Fruit fly (Drosophila melanogaster) whole organism, embryonic: ENCODE measurements around the gene Mic26-27.

ENCODE experiments used
- B-H1 ChIP-seq: fragments of 200-800 bp; sonication (Bioruptor generic); IDR thresholded peaks from 3 replicates; pipeline ENCODE4 v1.3.6; 2022; ENCODE audit warnings: missing biosample characterization, missing genetic modification characterization
- CG11093 ChIP-seq: fragments of 200-800 bp; sonication (Bioruptor generic); IDR thresholded peaks from 3 replicates; pipeline ENCODE4 v1.3.6; 2022; ENCODE audit warnings: missing biosample characterization, missing genetic modification characterization
- CG12104 ChIP-seq: fragments of 200-800 bp; sonication (Bioruptor generic); optimal IDR thresholded peaks from 3 replicates; lab custom pipeline; 2016; ENCODE audit warnings: missing biosample characterization, missing genetic modification characterization
- CG12769 ChIP-seq: fragments of 200-800 bp; sonication (Bioruptor generic); optimal IDR thresholded peaks from 2 replicates; lab custom pipeline; 2019; ENCODE audit warnings: missing biosample characterization, mild to moderate bottlenecking, missing genetic modification characterization, moderate library complexity
- CG1529 ChIP-seq: fragments of 200-800 bp; sonication (Bioruptor generic); optimal IDR thresholded peaks from 3 replicates; lab custom pipeline; 2018; ENCODE audit warnings: missing biosample characterization, missing genetic modification characterization
- CG15696 ChIP-seq: fragments of 200-800 bp; sonication (Bioruptor generic); optimal IDR thresholded peaks from 2 replicates; lab custom pipeline; 2019; ENCODE audit warnings: missing biosample characterization, mild to moderate bottlenecking, missing genetic modification characterization, moderate library complexity
- CG16813 ChIP-seq: fragments of 200-800 bp; sonication (Bioruptor generic); IDR thresholded peaks from 3 replicates; pipeline ENCODE4 v1.3.6; 2022; ENCODE audit warnings: missing biosample characterization, missing genetic modification characterization; ENCODE audit not compliant: partially characterized antibody
- CG2678 ChIP-seq: fragments of 200-800 bp; sonication (Bioruptor generic); optimal IDR thresholded peaks from 3 replicates; lab custom pipeline; 2019; ENCODE audit warnings: missing biosample characterization, mild to moderate bottlenecking, missing genetic modification characterization, moderate library complexity
- CG2712 ChIP-seq: fragments of 200-800 bp; optimal IDR thresholded peaks from 3 replicates; lab custom pipeline; 2019; ENCODE audit warnings: missing biosample characterization, mild to moderate bottlenecking, missing genetic modification characterization, moderate library complexity
- CG30403 ChIP-seq: fragments of 200-800 bp; sonication (Bioruptor generic); optimal IDR thresholded peaks from 3 replicates; lab custom pipeline; 2016; ENCODE audit warnings: missing biosample characterization, missing genetic modification characterization
- CG33213 ChIP-seq: fragments of 200-800 bp; sonication (Bioruptor generic); optimal IDR thresholded peaks from 3 replicates; lab custom pipeline; 2016; ENCODE audit warnings: missing biosample characterization, missing genetic modification characterization
- CG33557 ChIP-seq: fragments of 200-800 bp; sonication (Bioruptor generic); optimal IDR thresholded peaks from 2 replicates; lab custom pipeline; 2019; ENCODE audit warnings: missing biosample characterization, mild to moderate bottlenecking, missing genetic modification characterization, moderate library complexity
- CG43689 ChIP-seq: fragments of 200-800 bp; sonication (Bioruptor generic); IDR thresholded peaks from 2 replicates; pipeline ENCODE4 v1.3.6; 2022; ENCODE audit warnings: missing biosample characterization, missing genetic modification characterization
- CG5180 ChIP-seq: fragments of 200-800 bp; sonication (Bioruptor generic); optimal IDR thresholded peaks from 3 replicates; lab custom pipeline; 2017; ENCODE audit warnings: missing biosample characterization, missing genetic modification characterization, mild to moderate bottlenecking, moderate library complexity, missing genetic modification reagents
- CG5245 ChIP-seq: fragments of 200-800 bp; sonication (Bioruptor generic); optimal IDR thresholded peaks from 3 replicates; lab custom pipeline; 2016; ENCODE audit warnings: missing biosample characterization, missing genetic modification characterization
- CG8478 ChIP-seq: fragments of >200 bp; optimal IDR thresholded peaks from 2 replicates; lab custom pipeline; 2018
- D ChIP-seq, 2 experiments: fragments of 200-800 bp in 1 of 2; fragments of >200 bp in 1 of 2; sonication (Bioruptor generic) in 1 of 2; optimal IDR thresholded peaks; 2 replicates in 1 of 2; 3 replicates in 1 of 2; lab custom pipeline; 2017; ENCODE audit warnings: mild to moderate bottlenecking in 1 of 2, missing biosample characterization in 1 of 2, missing genetic modification characterization in 1 of 2, missing genetic modification reagents in 1 of 2
- D19A ChIP-seq: fragments of 200-800 bp; optimal IDR thresholded peaks from 3 replicates; lab custom pipeline; 2019; ENCODE audit warnings: missing biosample characterization, mild to moderate bottlenecking, missing genetic modification characterization, moderate library complexity
- Dbx ChIP-seq: fragments of 200-800 bp; sonication (Bioruptor generic); IDR thresholded peaks from 3 replicates; pipeline ENCODE4 v1.3.6; 2022; ENCODE audit warnings: missing biosample characterization, missing genetic modification characterization
- Dfd ChIP-seq, 2 experiments: fragments of >200 bp; optimal IDR thresholded peaks; 2 replicates each; lab custom pipeline; 2017; ENCODE audit warnings: missing biosample characterization in 2 of 2, missing genetic modification characterization in 2 of 2
- Hr78 ChIP-seq, 2 experiments: fragments of 200-800 bp in 1 of 2; fragments of >200 bp in 1 of 2; sonication (Bioruptor generic) in 1 of 2; optimal IDR thresholded peaks; 2 replicates each; lab custom pipeline; 2017 to 2019; ENCODE audit warnings: missing biosample characterization in 2 of 2, missing genetic modification characterization in 2 of 2, mild to moderate bottlenecking in 1 of 2, moderate library complexity in 1 of 2
- Sry-β ChIP-seq: fragments of 200-800 bp; sonication (Bioruptor generic); optimal IDR thresholded peaks from 2 replicates; lab custom pipeline; 2018; ENCODE audit warnings: missing biosample characterization, mild to moderate bottlenecking, missing genetic modification characterization, moderate library complexity
- Sry-δ ChIP-seq: fragments of 200-800 bp; sonication (Bioruptor generic); optimal IDR thresholded peaks from 2 replicates; lab custom pipeline; 2016; ENCODE audit warnings: missing biosample characterization, missing genetic modification characterization
- Stat92E ChIP-seq, 3 experiments: fragments of >200 bp in 2 of 3; fragments of 200-800 bp in 1 of 3; sonication (Bioruptor generic) in 1 of 3; optimal IDR thresholded peaks; 2 replicates each; lab custom pipeline; 2017 to 2019; ENCODE audit warnings: missing biosample characterization in 3 of 3, missing genetic modification characterization in 3 of 3, mild to moderate bottlenecking in 1 of 3, moderate library complexity in 1 of 3
- ara ChIP-seq: fragments of 200-800 bp; sonication (Bioruptor generic); IDR thresholded peaks from 2 replicates; pipeline ENCODE4 v1.3.6; 2022; ENCODE audit warnings: missing biosample characterization, missing genetic modification characterization
- ase ChIP-seq: fragments of 200-800 bp; sonication (Bioruptor generic); IDR thresholded peaks from 3 replicates; pipeline ENCODE4 v1.3.6; 2022; ENCODE audit warnings: missing biosample characterization, missing genetic modification characterization
- ash1 ChIP-seq: fragments of 200-800 bp; sonication (Bioruptor generic); optimal IDR thresholded peaks from 2 replicates; lab custom pipeline; 2018; ENCODE audit warnings: missing biosample characterization, mild to moderate bottlenecking, missing genetic modification characterization
- cas ChIP-seq: fragments of 200-800 bp; sonication (Bioruptor generic); IDR thresholded peaks from 2 replicates; pipeline ENCODE4 v1.3.6; 2022; ENCODE audit warnings: missing biosample characterization, missing genetic modification characterization
- cato ChIP-seq: fragments of 200-800 bp; sonication (Bioruptor generic); optimal IDR thresholded peaks from 2 replicates; lab custom pipeline; 2016; ENCODE audit warnings: missing biosample characterization, missing genetic modification characterization, borderline replicate concordance
- chm ChIP-seq: fragments of 200-800 bp; sonication (Bioruptor generic); IDR thresholded peaks from 2 replicates; pipeline ENCODE4 v1.3.6; 2022; ENCODE audit warnings: missing biosample characterization, missing genetic modification characterization
- ci ChIP-seq: fragments of 200-800 bp; sonication (Bioruptor generic); IDR thresholded peaks from 3 replicates; pipeline ENCODE4 v1.3.6; 2022; ENCODE audit warnings: missing biosample characterization, missing genetic modification characterization
- emc ChIP-seq: fragments of 200-800 bp; sonication (Bioruptor generic); optimal IDR thresholded peaks from 2 replicates; lab custom pipeline; 2016; ENCODE audit warnings: missing biosample characterization, missing genetic modification characterization
- ewg ChIP-seq: fragments of 200-800 bp; sonication (Bioruptor generic); optimal IDR thresholded peaks from 3 replicates; lab custom pipeline; 2017; ENCODE audit warnings: mild to moderate bottlenecking, missing biosample characterization, missing genetic modification reagents, missing genetic modification characterization
- fu2 ChIP-seq: fragments of 200-800 bp; sonication (Bioruptor generic); optimal IDR thresholded peaks from 2 replicates; lab custom pipeline; 2016; ENCODE audit warnings: missing biosample characterization, missing genetic modification characterization
- odd ChIP-seq: fragments of 200-800 bp; sonication (Bioruptor generic); optimal IDR thresholded peaks from 2 replicates; lab custom pipeline; 2017; ENCODE audit warnings: missing biosample characterization, mild to moderate bottlenecking, missing genetic modification characterization
- org-1 ChIP-seq: fragments of 200-800 bp; sonication (Bioruptor generic); optimal IDR thresholded peaks from 2 replicates; lab custom pipeline; 2017; ENCODE audit warnings: missing biosample characterization, missing genetic modification characterization
- pros ChIP-seq: fragments of 200-800 bp; sonication (Bioruptor generic); optimal IDR thresholded peaks from 3 replicates; lab custom pipeline; 2019; ENCODE audit warnings: missing biosample characterization, mild to moderate bottlenecking, missing genetic modification characterization, moderate library complexity
- sisA ChIP-seq: fragments of 200-800 bp; sonication (Bioruptor generic); IDR thresholded peaks from 2 replicates; pipeline ENCODE4 v1.3.6; 2022; ENCODE audit warnings: missing biosample characterization, missing genetic modification characterization
- slou ChIP-seq: fragments of 200-800 bp; sonication (Bioruptor generic); optimal IDR thresholded peaks from 3 replicates; lab custom pipeline; 2016; ENCODE audit warnings: missing biosample characterization, missing genetic modification characterization
- sqz ChIP-seq: fragments of 200-800 bp; sonication (Bioruptor generic); optimal IDR thresholded peaks from 3 replicates; lab custom pipeline; 2018; ENCODE audit warnings: missing biosample characterization, mild to moderate bottlenecking, missing genetic modification characterization
- trem ChIP-seq: fragments of 200-800 bp; optimal IDR thresholded peaks from 3 replicates; lab custom pipeline; 2019; ENCODE audit warnings: missing biosample characterization, mild to moderate bottlenecking, missing genetic modification characterization, moderate library complexity
- trh ChIP-seq: fragments of 200-800 bp; sonication (Bioruptor generic); optimal IDR thresholded peaks from 2 replicates; lab custom pipeline; 2016; ENCODE audit warnings: missing biosample characterization, missing genetic modification characterization
- zfh1 ChIP-seq: fragments of 200-800 bp; sonication (Bioruptor generic); IDR thresholded peaks from 3 replicates; pipeline ENCODE4 v1.3.6; 2022; ENCODE audit warnings: missing biosample characterization, missing genetic modification characterization

Mic26-27 gene

DNA sequence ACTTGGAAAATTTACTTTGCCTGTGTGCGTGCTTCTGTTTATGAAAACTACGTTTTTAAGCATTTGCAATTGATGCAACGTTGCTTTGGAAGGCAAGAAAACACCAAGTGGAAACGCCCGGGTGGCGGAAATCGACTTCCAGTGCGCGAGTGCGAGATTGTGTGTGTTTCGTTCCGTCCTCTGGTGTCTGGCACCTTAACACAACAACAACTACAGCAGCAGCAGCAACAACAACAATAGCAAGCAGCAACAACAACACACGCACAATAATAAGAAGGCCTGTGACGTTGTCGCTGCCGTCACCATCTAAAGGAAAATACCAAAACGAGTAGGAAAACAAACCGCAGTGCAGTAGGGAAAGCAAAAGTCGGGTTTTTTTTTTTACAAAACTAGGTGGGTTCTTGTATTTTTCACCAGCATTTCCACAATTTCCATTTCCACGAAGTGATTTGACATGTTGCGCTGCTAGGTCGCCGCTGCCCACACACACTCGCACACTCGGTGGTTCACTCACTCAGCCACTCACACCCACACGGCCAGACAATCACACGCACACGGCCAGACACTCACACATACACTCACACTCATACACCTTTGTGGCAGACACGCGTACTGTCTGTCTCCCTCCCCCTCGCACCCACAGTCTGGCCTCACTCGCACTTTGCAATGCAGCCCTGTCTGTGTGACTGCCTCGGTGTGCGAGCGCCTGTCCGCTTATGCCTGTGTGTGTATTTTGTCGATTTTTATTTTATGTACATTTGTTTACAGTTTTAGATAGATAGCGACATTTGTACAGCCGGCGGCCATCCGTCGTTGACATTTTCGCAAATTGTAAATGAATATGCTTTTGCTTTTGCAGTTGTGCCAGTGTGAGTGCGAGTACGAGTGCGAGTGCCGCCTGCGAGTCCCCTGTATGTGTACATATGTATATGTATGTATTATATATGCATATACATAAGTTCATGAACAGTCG, 47.1 kb downstream of the Mic26-27 start (continued):
- TF ChIP-seq D19A (tag; lab: Kevin White, UChicago) (peak; percentile 26), ash1 (peak; percentile 74), sqz (no peak), ase (GFP tag; lab: Robert Waterston, UW) (no peak), Sry-δ (GFP tag; lab: Kevin White, UChicago) (no peak), slou (GFP tag; lab: Kevin White, UChicago) (no peak), CG11093 (no peak), chm (GFP tag; lab: Robert Waterston, UW) (peak; percentile 64; the same call in 1 of the 2 replicates), Sry-β (GFP tag; lab: Kevin White, UChicago) (no peak), sisA (no peak), CG43689 (GFP tag; lab: Robert Waterston, UW) (no peak), D (optimal IDR thresholded peaks at IDR 0.05; lab: Kevin White, UChicago) (peak; percentile 78), D (GFP tag; optimal IDR thresholded peaks at IDR 0.05; lab: Kevin White, UChicago) (peak; percentile 7), CG16813 (GFP tag; lab: Robert Waterston, UW) (no peak), zfh1 (GFP tag; lab: Robert Waterston, UW) (0 out of 3 replicates have a peak, but pooled peaks have one; percentile 46), emc (GFP tag; lab: Kevin White, UChicago) (no peak), cato (GFP tag; lab: Kevin White, UChicago) (no peak), Dbx (GFP tag; lab: Robert Waterston, UW) (peak; percentile 36; the same call in 1 of the 3 replicates), Hr78 (GFP tag; optimal IDR thresholded peaks at IDR 0.05; lab: Kevin White, UChicago) (peak; percentile 69 to 91), CG1529 (peak; percentile 1), CG33213 (no peak), CG5245 (GFP tag; lab: Kevin White, UChicago) (no peak), odd (GFP tag; lab: Kevin White, UChicago) (no peak), CG2678 (tag; lab: Kevin White, UChicago) (no peak), CG5180 (GFP tag; lab: Kevin White, UChicago) (peak; percentile 8), fu2 (GFP tag; lab: Kevin White, UChicago) (no peak), trh (GFP tag; lab: Kevin White, UChicago) (no peak), Stat92E (GFP tag; optimal IDR thresholded peaks at IDR 0.05; lab: Kevin White, UChicago) (peak in 2 of 3 experiments; percentile 32 to 94), trem (peak; percentile 34), CG2712 (tag; lab: Kevin White, UChicago) (peak; percentile 20), B-H1 (GFP tag; lab: Robert Waterston, UW) (no peak), pros (GFP tag; lab: Kevin White, UChicago) (peak; percentile 64), CG33557 (GFP tag; lab: Kevin White, UChicago) (peak; percentile 24), CG30403 (GFP tag; lab: Kevin White, UChicago) (no peak), CG12104 (GFP tag; lab: Kevin White, UChicago) (no peak), org-1 (GFP tag; lab: Kevin White, UChicago) (no peak), CG8478 (lab: Kevin White, UChicago) (peak; percentile 100), CG12769 (no peak), CG15696 (tag; lab: Kevin White, UChicago) (peak; percentile 2), Dfd (GFP tag; optimal IDR thresholded peaks at IDR 0.05; lab: Kevin White, UChicago) (peak in 1 of 2 experiments; percentile 63), ara (GFP tag; lab: Robert Waterston, UW) (no peak), ewg (GFP tag; lab: Kevin White, UChicago) (peak; percentile 75), ci (GFP tag; lab: Robert Waterston, UW) (peak; percentile 63; the same call in 1 of the 3 replicates), cas (GFP tag; lab: Robert Waterston, UW) (no peak)
